Worm (Caenorhabditis elegans) whole organism, L1 larva: Measurements from ENCODE around the gene sodh-2.

Experiments used
- fos-1 ChIP-seq: fragments of 150-350 bp; optimal IDR thresholded peaks from 2 replicates; lab custom pipeline; 2014; ENCODE audit warnings: missing biosample characterization, missing genetic modification characterization
- lin-13 ChIP-seq: fragments of 150-350 bp; optimal IDR thresholded peaks from 2 replicates; lab custom pipeline; 2014; ENCODE audit warnings: missing biosample characterization, missing genetic modification reagents, missing genetic modification characterization
- ztf-4 ChIP-seq: fragments of 150-350 bp; optimal IDR thresholded peaks from 2 replicates; lab custom pipeline; 2014; ENCODE audit warnings: missing biosample characterization, missing genetic modification characterization

- TF ChIP-seq lin-13 (GFP tag; lab: Kevin White, UChicago) (no peak), fos-1 (no peak), ztf-4 (tag; lab: Kevin White, UChicago) (no peak)
These were observed 43.8 kb upstream of the sodh-2 start, which contains the start of gene F58H1.8 for ce11 chrV:11934848-11935247.
